Worm (Caenorhabditis elegans) whole organism, young adult: Measurements from ENCODE around the gene C45B2.1.

ENCODE experiments used
- B0019.2 ChIP-seq: fragments of 200-800 bp; sonication (Bioruptor generic); conservative IDR thresholded peaks from 2 replicates; pipeline ENCODE4 v1.3.6; 2022; ENCODE audit warnings: missing genetic modification reagents, missing genetic modification characterization, missing compliant biosample characterization
- C06A6.2 ChIP-seq: fragments of 200-800 bp; sonication (Bioruptor generic); conservative IDR thresholded peaks from 2 replicates; pipeline ENCODE4 v1.3.6; 2022; ENCODE audit warnings: missing genetic modification characterization, missing compliant biosample characterization
- F22D6.2 ChIP-seq: sonication (generic microtip); optimal IDR thresholded peaks from 2 replicates; lab custom pipeline; 2016; ENCODE audit warnings: mild to moderate bottlenecking, missing genetic modification characterization, missing compliant biosample characterization
- T26A5.8 ChIP-seq: sonication (generic microtip); optimal IDR thresholded peaks from 2 replicates; lab custom pipeline; 2016; ENCODE audit warnings: missing genetic modification characterization, missing compliant biosample characterization
- Y56A3A.18 ChIP-seq: fragments of 200-800 bp; sonication (Bioruptor generic); IDR thresholded peaks from 2 replicates; pipeline ENCODE4 v1.3.6; 2022; ENCODE audit warnings: missing genetic modification reagents, missing genetic modification characterization, missing compliant biosample characterization
- aptf-2 ChIP-seq: fragments of 200-800 bp; sonication (Bioruptor generic); conservative IDR thresholded peaks from 2 replicates; pipeline ENCODE4 v1.3.6; 2022; ENCODE audit warnings: missing genetic modification reagents, missing genetic modification characterization, missing compliant biosample characterization
- atf-7 ChIP-seq: sonication (generic microtip); optimal IDR thresholded peaks from 2 replicates; lab custom pipeline; 2017; ENCODE audit warnings: mild to moderate bottlenecking, missing genetic modification characterization, missing compliant biosample characterization
- attf-3 ChIP-seq: fragments of 200-800 bp; sonication (Bioruptor generic); conservative IDR thresholded peaks from 2 replicates; pipeline ENCODE4 v1.3.6; 2022; ENCODE audit warnings: missing genetic modification reagents, missing genetic modification characterization, missing compliant biosample characterization
- attf-6 ChIP-seq: fragments of 200-800 bp; sonication (Bioruptor generic); IDR thresholded peaks from 2 replicates; pipeline ENCODE4 v1.3.6; 2022; ENCODE audit warnings: missing genetic modification reagents, missing genetic modification characterization, missing compliant biosample characterization
- bed-2 ChIP-seq: fragments of 200-800 bp; sonication (Bioruptor generic); IDR thresholded peaks from 2 replicates; pipeline ENCODE4 v1.3.6; 2022; ENCODE audit warnings: missing genetic modification reagents, missing genetic modification characterization, missing compliant biosample characterization
- ceh-27 ChIP-seq: fragments of 200-800 bp; sonication (Bioruptor generic); optimal IDR thresholded peaks from 2 replicates; lab custom pipeline; 2018; ENCODE audit warnings: mild to moderate bottlenecking, missing genetic modification characterization, moderate library complexity, missing compliant biosample characterization
- ceh-58 ChIP-seq: fragments of 200-800 bp; sonication (Bioruptor generic); IDR thresholded peaks from 2 replicates; pipeline ENCODE4 v1.3.6; 2022; ENCODE audit warnings: missing genetic modification characterization, missing compliant biosample characterization
- dpff-1 ChIP-seq: sonication (generic microtip); optimal IDR thresholded peaks from 2 replicates; lab custom pipeline; 2017; ENCODE audit warnings: mild to moderate bottlenecking, missing genetic modification characterization, missing compliant biosample characterization
- ets-4 ChIP-seq: fragments of 200-800 bp; sonication (Bioruptor generic); optimal IDR thresholded peaks from 2 replicates; lab custom pipeline; 2018; ENCODE audit warnings: mild to moderate bottlenecking, missing genetic modification characterization, missing compliant biosample characterization
- hmg-1.2 ChIP-seq: fragments of 200-800 bp; sonication (Bioruptor generic); IDR thresholded peaks from 2 replicates; pipeline ENCODE4 v1.3.6; 2022; ENCODE audit warnings: missing genetic modification reagents, missing genetic modification characterization, missing compliant biosample characterization
- lag-1 ChIP-seq: fragments of 200-800 bp; sonication (Bioruptor generic); IDR thresholded peaks from 2 replicates; pipeline ENCODE4 v1.3.6; 2022; ENCODE audit warnings: missing genetic modification reagents, missing genetic modification characterization, missing compliant biosample characterization
- let-526 ChIP-seq: fragments of 200-800 bp; sonication (Bioruptor generic); IDR thresholded peaks from 2 replicates; pipeline ENCODE4 v1.3.6; 2022; ENCODE audit warnings: missing genetic modification reagents, missing genetic modification characterization, missing compliant biosample characterization
- lin-26 ChIP-seq: fragments of 200-800 bp; sonication (Bioruptor generic); IDR thresholded peaks from 2 replicates; pipeline ENCODE4 v1.3.6; 2022; ENCODE audit warnings: missing genetic modification reagents, missing genetic modification characterization, missing compliant biosample characterization
- lir-1 ChIP-seq: fragments of 200-800 bp; sonication (Bioruptor generic); conservative IDR thresholded peaks from 2 replicates; pipeline ENCODE4 v1.3.6; 2022; ENCODE audit warnings: missing genetic modification reagents, missing genetic modification characterization, missing compliant biosample characterization
- lsl-1 ChIP-seq: fragments of 200-800 bp; sonication (Bioruptor generic); optimal IDR thresholded peaks from 2 replicates; lab custom pipeline; 2018; ENCODE audit warnings: mild to moderate bottlenecking, missing genetic modification characterization, moderate library complexity, missing compliant biosample characterization
- madf-10 ChIP-seq: sonication (generic microtip); optimal IDR thresholded peaks from 2 replicates; lab custom pipeline; 2016; ENCODE audit warnings: mild to moderate bottlenecking, missing genetic modification characterization, missing compliant biosample characterization
- madf-3 ChIP-seq: fragments of 200-800 bp; sonication (Bioruptor generic); IDR thresholded peaks from 2 replicates; pipeline ENCODE4 v1.3.6; 2022; ENCODE audit warnings: missing genetic modification reagents, missing genetic modification characterization, missing compliant biosample characterization
- mcd-1 ChIP-seq: fragments of 200-800 bp; sonication (Bioruptor generic); IDR thresholded peaks from 2 replicates; pipeline ENCODE4 v1.3.6; 2022; ENCODE audit warnings: missing genetic modification reagents, missing genetic modification characterization, missing compliant biosample characterization
- mel-28 ChIP-seq: sonication (generic microtip); optimal IDR thresholded peaks from 2 replicates; lab custom pipeline; 2016; ENCODE audit warnings: borderline replicate concordance, mild to moderate bottlenecking, missing genetic modification characterization, missing compliant biosample characterization
- mes-4 ChIP-seq: sonication (generic microtip); optimal IDR thresholded peaks from 2 replicates; lab custom pipeline; 2016; ENCODE audit warnings: missing genotype, missing genetic modification characterization, missing compliant biosample characterization
- nfya-2 ChIP-seq: fragments of 200-800 bp; sonication (Bioruptor generic); IDR thresholded peaks from 2 replicates; pipeline ENCODE4 v1.3.6; 2022; ENCODE audit warnings: missing genetic modification reagents, missing genetic modification characterization, missing compliant biosample characterization
- nhr-80 ChIP-seq: sonication (generic microtip); optimal IDR thresholded peaks from 2 replicates; lab custom pipeline; 2016; ENCODE audit warnings: missing genetic modification characterization, missing compliant biosample characterization
- pbrm-1 ChIP-seq: fragments of 200-800 bp; sonication (Bioruptor generic); IDR thresholded peaks from 2 replicates; pipeline ENCODE4 v1.3.6; 2022; ENCODE audit warnings: missing genetic modification reagents, missing genetic modification characterization, missing compliant biosample characterization
- rcor-1 ChIP-seq: fragments of 200-800 bp; sonication (Bioruptor generic); IDR thresholded peaks from 2 replicates; pipeline ENCODE4 v1.3.6; 2022; ENCODE audit warnings: missing genetic modification reagents, missing genetic modification characterization, missing compliant biosample characterization
- repo-1 ChIP-seq: sonication (generic microtip); optimal IDR thresholded peaks from 2 replicates; lab custom pipeline; 2017; ENCODE audit warnings: mild to moderate bottlenecking, missing genetic modification characterization, missing compliant biosample characterization
- sdz-38 ChIP-seq: sonication (generic microtip); optimal IDR thresholded peaks from 2 replicates; lab custom pipeline; 2016; ENCODE audit warnings: missing genotype, missing genetic modification characterization, missing compliant biosample characterization
- snpc-1.1 ChIP-seq: sonication (generic microtip); optimal IDR thresholded peaks from 2 replicates; lab custom pipeline; 2017; ENCODE audit warnings: missing genetic modification characterization, mild to moderate bottlenecking, missing compliant biosample characterization, antibody characterized with exemption, moderate library complexity, missing genotype, missing genetic modification reagents; ENCODE audit not compliant: insufficient read depth
- snpc-3.4 ChIP-seq: sonication (generic microtip); optimal IDR thresholded peaks from 2 replicates; lab custom pipeline; 2017; ENCODE audit warnings: missing genetic modification characterization, mild to moderate bottlenecking, missing compliant biosample characterization, antibody characterized with exemption, moderate library complexity, missing genotype, missing genetic modification reagents
- sptf-2 ChIP-seq: fragments of 200-800 bp; sonication (Bioruptor generic); optimal IDR thresholded peaks from 2 replicates; lab custom pipeline; 2018; ENCODE audit warnings: mild to moderate bottlenecking, missing genetic modification characterization, missing compliant biosample characterization
- tbx-9 ChIP-seq: sonication (generic microtip); optimal IDR thresholded peaks from 2 replicates; lab custom pipeline; 2016; ENCODE audit warnings: borderline replicate concordance, missing genetic modification characterization, inconsistent platforms, missing compliant biosample characterization
- tlf-1 ChIP-seq: fragments of 200-800 bp; sonication (Bioruptor generic); optimal IDR thresholded peaks from 2 replicates; lab custom pipeline; 2018; ENCODE audit warnings: mild to moderate bottlenecking, missing genetic modification characterization, missing compliant biosample characterization
- unc-130 ChIP-seq: sonication (generic microtip); optimal IDR thresholded peaks from 2 replicates; lab custom pipeline; 2016; ENCODE audit warnings: missing genetic modification reagents, missing genetic modification characterization, missing compliant biosample characterization
- zfh-2 ChIP-seq: fragments of 200-800 bp; sonication (Bioruptor generic); conservative IDR thresholded peaks from 2 replicates; pipeline ENCODE4 v1.3.6; 2022; ENCODE audit warnings: missing genetic modification reagents, missing genetic modification characterization, missing compliant biosample characterization
- ztf-3 ChIP-seq: fragments of 200-800 bp; sonication (Bioruptor generic); optimal IDR thresholded peaks from 2 replicates; lab custom pipeline; 2018; ENCODE audit warnings: mild to moderate bottlenecking, missing genetic modification characterization, missing compliant biosample characterization
- ztf-6 ChIP-seq: fragments of 200-800 bp; sonication (Bioruptor generic); IDR thresholded peaks from 2 replicates; pipeline ENCODE4 v1.3.6; 2022; ENCODE audit warnings: missing genetic modification reagents, missing genetic modification characterization, missing compliant biosample characterization

C45B2.1 gene

ce11 chrX:6075209-6075608 is 10.7 kb upstream of the C45B2.1 start, which contains the start of gene lgc-58:
lgc-58 (plus strand) TSS chrX:6075509.
- TF ChIP-seq lag-1 (GFP tag; lab: Robert Waterston, UW) (no peak), C06A6.2 (GFP tag; lab: Robert Waterston, UW) (no peak), nfya-2 (GFP tag; lab: Robert Waterston, UW) (no peak), mel-28 (tag; lab: Kevin White, UChicago) (no peak), T26A5.8 (no peak), attf-6 (no peak), ceh-27 (GFP tag; lab: Kevin White, UChicago) (no peak), nhr-80 (tag; lab: Kevin White, UChicago) (no peak), lir-1 (GFP tag; lab: Robert Waterston, UW) (no peak), attf-3 (GFP tag; lab: Robert Waterston, UW) (no peak), madf-10 (no peak), madf-3 (GFP tag; lab: Robert Waterston, UW) (no peak), ztf-6 (GFP tag; lab: Robert Waterston, UW) (no peak), atf-7 (tag; lab: Kevin White, UChicago) (no peak)

DNA sequence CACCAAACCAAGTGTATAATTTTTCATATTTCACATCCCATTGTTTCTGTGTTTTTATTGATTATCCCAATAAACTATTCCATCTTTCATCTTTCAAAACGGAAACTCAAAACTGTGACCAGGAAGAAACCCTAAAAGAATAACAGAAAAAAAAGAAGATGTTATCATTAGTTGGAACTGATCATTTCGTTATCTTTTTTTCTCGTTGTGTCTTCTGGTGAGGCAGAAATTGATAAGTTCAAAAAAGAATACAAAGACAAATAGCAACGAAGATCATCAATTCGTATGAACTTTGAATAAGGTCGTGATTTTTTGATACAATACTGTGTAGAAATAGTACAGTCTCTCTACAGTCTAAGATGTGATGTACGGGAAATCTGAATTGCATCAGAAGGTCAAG is 4.1 kb upstream of the C45B2.1 start:
- TF ChIP-seq mcd-1 (GFP tag; lab: Robert Waterston, UW), result no peak
- no peak for TF ChIP-seq snpc-1.1 (tag; lab: Kevin White, UChicago)
- no peak for TF ChIP-seq attf-6
- TF ChIP-seq ets-4 (GFP tag; lab: Kevin White, UChicago), result no peak
- no peak for TF ChIP-seq bed-2 (GFP tag; lab: Robert Waterston, UW)
- TF ChIP-seq, all 124 proteins: peak for 0

DNA sequence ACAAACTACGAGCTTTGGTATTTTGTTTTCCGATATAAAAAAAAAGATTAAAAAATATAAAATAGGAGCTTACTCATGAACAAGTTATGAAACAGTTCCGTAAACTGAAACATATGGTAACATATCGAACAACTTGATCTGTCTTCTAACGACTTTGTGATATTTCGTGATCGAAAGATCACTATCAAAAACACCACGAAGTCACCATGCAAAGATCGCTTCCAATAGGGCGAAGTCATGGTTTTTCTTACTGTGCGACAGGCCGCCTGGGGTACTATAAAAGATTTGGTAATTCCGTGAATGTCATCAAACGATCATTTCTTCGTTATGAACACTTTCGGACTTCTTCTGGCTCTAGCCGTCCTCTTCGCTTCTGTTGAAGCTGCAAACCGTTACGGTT is 3.3 kb upstream of the C45B2.1 start, which contains the start of gene C45B2.3:
C45B2.3 (plus strand) TSS at position 301 of the 400 bp plus-strand sequence.
- TF ChIP-seq tlf-1 (GFP tag; lab: Kevin White, UChicago) (no peak), sptf-2 (GFP tag; lab: Kevin White, UChicago) (no peak), zfh-2 (GFP tag; lab: Robert Waterston, UW) (no peak), madf-3 (GFP tag; lab: Robert Waterston, UW) (no peak), rcor-1 (no peak), snpc-3.4 (no peak), tbx-9 (no peak), lsl-1 (GFP tag; lab: Kevin White, UChicago) (no peak), let-526 (no peak), madf-10 (no peak), Y56A3A.18 (GFP tag; lab: Robert Waterston, UW) (no peak), ceh-58 (GFP tag; lab: Robert Waterston, UW) (no peak), lin-26 (GFP tag; lab: Robert Waterston, UW) (no peak), ztf-3 (GFP tag; lab: Kevin White, UChicago) (no peak)

DNA sequence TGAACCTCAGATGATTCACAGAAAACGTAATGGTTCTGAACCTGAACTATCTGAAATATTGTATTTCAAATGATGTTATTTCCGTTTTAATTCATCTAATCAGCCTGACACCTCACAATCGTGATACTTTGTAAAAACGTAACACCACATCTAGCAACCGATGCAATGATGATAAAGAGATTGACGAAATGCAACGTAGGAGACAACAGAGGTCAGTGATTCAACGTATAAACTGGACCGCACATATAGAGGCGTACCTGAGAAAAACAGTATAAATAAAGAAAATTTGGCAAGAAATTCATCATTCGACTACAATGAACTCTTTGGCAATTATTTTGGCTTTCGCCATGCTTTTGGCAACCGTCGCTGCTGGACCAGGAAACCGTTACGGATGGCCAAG is 1.5 kb upstream of the C45B2.1 start, which contains the start of gene C45B2.2:
C45B2.2 (plus strand) TSS at position 301 of the 400 bp plus-strand sequence.
- TF ChIP-seq B0019.2 (no peak), hmg-1.2 (GFP tag; lab: Robert Waterston, UW) (no peak), sdz-38 (tag; lab: Kevin White, UChicago) (no peak), repo-1 (tag; lab: Kevin White, UChicago) (no peak), F22D6.2 (no peak), unc-130 (no peak), Y56A3A.18 (GFP tag; lab: Robert Waterston, UW) (no peak), ceh-27 (GFP tag; lab: Kevin White, UChicago) (no peak), dpff-1 (tag; lab: Kevin White, UChicago) (no peak), mes-4 (tag; lab: Kevin White, UChicago) (no peak), let-526 (no peak), pbrm-1 (GFP tag; lab: Robert Waterston, UW) (no peak), aptf-2 (no peak), atf-7 (tag; lab: Kevin White, UChicago) (no peak)
